Worm (Caenorhabditis elegans) whole organism, L2 larva: ENCODE data around the gene ccnk-1.
A peak's percentile ranks its signal among the peaks of the same experiment; 100 is the strongest.

Experiments
- C34F6.9 ChIP-seq: fragments of 150-350 bp; optimal IDR thresholded peaks from 2 replicates; lab custom pipeline; 2014; ENCODE audit warnings: missing biosample characterization, missing genetic modification characterization
- F13H6.1 ChIP-seq: sonication (generic microtip); optimal IDR thresholded peaks from 2 replicates; lab custom pipeline; 2016; ENCODE audit warnings: missing genetic modification characterization, missing compliant biosample characterization
- R02D3.7 ChIP-seq: fragments of 150-350 bp; optimal IDR thresholded peaks from 2 replicates; lab custom pipeline; 2014; ENCODE audit warnings: missing biosample characterization, missing genetic modification characterization
- Y55F3AM.14 ChIP-seq: fragments of 200-800 bp; sonication (Bioruptor generic); optimal IDR thresholded peaks from 2 replicates; lab custom pipeline; 2018; ENCODE audit warnings: mild to moderate bottlenecking, missing genetic modification characterization, missing compliant biosample characterization
- alr-1 ChIP-seq: fragments of 150-350 bp; optimal IDR thresholded peaks from 2 replicates; lab custom pipeline; 2014; ENCODE audit warnings: missing biosample characterization, missing genetic modification characterization
- blmp-1 ChIP-seq: sonication (generic microtip); optimal IDR thresholded peaks from 2 replicates; lab custom pipeline; 2017; ENCODE audit warnings: missing genetic modification characterization, mild to moderate bottlenecking, missing compliant biosample characterization, antibody characterized with exemption, moderate library complexity; ENCODE audit not compliant: insufficient read depth
- ceh-16 ChIP-seq: fragments of 150-350 bp; optimal IDR thresholded peaks from 2 replicates; lab custom pipeline; 2014; ENCODE audit warnings: missing biosample characterization, missing genetic modification characterization
- ceh-82 ChIP-seq: fragments of 150-350 bp; optimal IDR thresholded peaks from 2 replicates; lab custom pipeline; 2014; ENCODE audit warnings: missing biosample characterization, missing genetic modification characterization
- crh-2 ChIP-seq: sonication (generic microtip); optimal IDR thresholded peaks from 2 replicates; lab custom pipeline; 2017; ENCODE audit warnings: missing biosample characterization, missing genetic modification characterization
- egl-27 ChIP-seq: sonication (generic microtip); optimal IDR thresholded peaks from 3 replicates; lab custom pipeline; 2017; ENCODE audit warnings: missing biosample characterization, missing genetic modification reagents, missing genetic modification characterization
- elt-1 ChIP-seq: fragments of 150-350 bp; optimal IDR thresholded peaks from 2 replicates; lab custom pipeline; 2014; ENCODE audit warnings: missing biosample characterization, missing genetic modification characterization
- elt-3 ChIP-seq: sonication (generic microtip); optimal IDR thresholded peaks from 2 replicates; lab custom pipeline; 2017; ENCODE audit warnings: missing biosample characterization, missing genetic modification characterization
- fos-1 ChIP-seq: fragments of 150-350 bp; optimal IDR thresholded peaks from 2 replicates; lab custom pipeline; 2014; ENCODE audit warnings: missing biosample characterization, missing genetic modification characterization
- lin-11 ChIP-seq: fragments of 150-350 bp; sonication (generic microtip); optimal IDR thresholded peaks from 2 replicates; lab custom pipeline; 2014; ENCODE audit warnings: missing biosample characterization, missing genetic modification characterization, inconsistent platforms, mixed read lengths
- lin-39 ChIP-seq: fragments of 150-350 bp; optimal IDR thresholded peaks from 2 replicates; lab custom pipeline; 2014; ENCODE audit warnings: missing biosample characterization, missing genetic modification reagents, missing genetic modification characterization
- lsy-2 ChIP-seq, 2 experiments: fragments of 150-350 bp in 1 of 2; sonication (generic microtip) in 1 of 2; optimal IDR thresholded peaks; 2 replicates each; lab custom pipeline; 2014 to 2017; ENCODE audit warnings: missing biosample characterization in 2 of 2, missing genetic modification characterization in 2 of 2
- mab-5 ChIP-seq: fragments of 150-350 bp; optimal IDR thresholded peaks from 2 replicates; lab custom pipeline; 2014; ENCODE audit warnings: missing biosample characterization, missing genetic modification characterization
- mbf-1 ChIP-seq: sonication (generic microtip); optimal IDR thresholded peaks from 2 replicates; lab custom pipeline; 2017; ENCODE audit warnings: missing biosample characterization, missing genetic modification characterization
- nhr-10 ChIP-seq: sonication (generic microtip); optimal IDR thresholded peaks from 2 replicates; lab custom pipeline; 2017; ENCODE audit warnings: missing biosample characterization, missing genetic modification characterization
- nhr-11 ChIP-seq: fragments of 150-350 bp; optimal IDR thresholded peaks from 2 replicates; lab custom pipeline; 2014; ENCODE audit warnings: missing biosample characterization, missing genetic modification characterization
- nhr-129 ChIP-seq: fragments of 150-350 bp; optimal IDR thresholded peaks from 2 replicates; lab custom pipeline; 2014; ENCODE audit warnings: missing biosample characterization, missing genetic modification characterization
- nhr-6 ChIP-seq: fragments of 150-350 bp; optimal IDR thresholded peaks from 2 replicates; lab custom pipeline; 2014; ENCODE audit warnings: missing biosample characterization, missing genetic modification characterization
- nhr-77 ChIP-seq: fragments of 150-350 bp; optimal IDR thresholded peaks from 2 replicates; lab custom pipeline; 2014; ENCODE audit warnings: missing biosample characterization, missing genetic modification characterization
- sma-9 ChIP-seq, 2 experiments: fragments of 150-350 bp in 1 of 2; sonication (generic microtip) in 1 of 2; optimal IDR thresholded peaks; 2 replicates each; lab custom pipeline; 2014 to 2016; ENCODE audit warnings: missing genetic modification characterization in 2 of 2, mild to moderate bottlenecking in 1 of 2, missing biosample characterization in 1 of 2, missing compliant biosample characterization in 1 of 2, missing genetic modification reagents in 1 of 2, moderate library complexity in 1 of 2
- snpc-4 ChIP-seq: fragments of 150-350 bp; optimal IDR thresholded peaks from 2 replicates; lab custom pipeline; 2014; ENCODE audit warnings: missing biosample characterization, missing genetic modification characterization
- unc-55 ChIP-seq: fragments of 150-350 bp; sonication (generic microtip); optimal IDR thresholded peaks from 3 replicates; lab custom pipeline; 2014; ENCODE audit warnings: missing biosample characterization, missing genetic modification reagents, missing genetic modification characterization
- unc-62 ChIP-seq: fragments of 150-350 bp; optimal IDR thresholded peaks from 2 replicates; lab custom pipeline; 2014; ENCODE audit warnings: missing biosample characterization, missing genetic modification reagents, missing genetic modification characterization
- zag-1 ChIP-seq: fragments of 150-350 bp; optimal IDR thresholded peaks from 2 replicates; lab custom pipeline; 2014; ENCODE audit warnings: missing biosample characterization, missing genetic modification characterization
- ztf-1 ChIP-seq: fragments of 200-800 bp; sonication (Bioruptor generic); conservative IDR thresholded peaks from 2 replicates; pipeline ENCODE4 v1.3.6; 2022; ENCODE audit warnings: missing genetic modification characterization, missing compliant biosample characterization
- ztf-4 ChIP-seq: fragments of 150-350 bp; optimal IDR thresholded peaks from 2 replicates; lab custom pipeline; 2014; ENCODE audit warnings: missing biosample characterization, missing genetic modification characterization

ccnk-1 gene

ce11 chrV:14576745-14577373 lies 35.5 kb upstream of the ccnk-1 start:
- TF ChIP-seq nhr-77 (tag; lab: Kevin White, UChicago) = no peak
- no peak for TF ChIP-seq fos-1
- peak; percentile 44 for TF ChIP-seq F13H6.1
- TF ChIP-seq nhr-6 (tag; lab: Kevin White, UChicago) = no peak
- no peak for TF ChIP-seq unc-55 (GFP tag; lab: Kevin White, UChicago)
- peak in 1 of 2 experiments; percentile 8 for TF ChIP-seq lsy-2 (tag; optimal IDR thresholded peaks at IDR 0.05; lab: Kevin White, UChicago)
- TF ChIP-seq elt-1 = no peak
- no peak for TF ChIP-seq ztf-1 (GFP tag; lab: Robert Waterston, UW)

- TF ChIP-seq ztf-4 (tag; lab: Kevin White, UChicago) (no peak), ceh-16 (tag; lab: Kevin White, UChicago) (no peak), unc-55 (GFP tag; lab: Kevin White, UChicago) (peak; percentile 45)
These were observed 32.7 kb upstream of the ccnk-1 start, which contains the start of gene gar-3 for ce11 chrV:14579619-14580018. Gene gar-3, minus strand, starts transcription at chrV:14579719.

- TF ChIP-seq nhr-10 (tag; lab: Kevin White, UChicago) = no peak
- no peak for TF ChIP-seq fos-1
- TF ChIP-seq zag-1 = no peak
- TF ChIP-seq ztf-4 (tag; lab: Kevin White, UChicago) = no peak
- no peak for TF ChIP-seq ceh-82 (tag; lab: Kevin White, UChicago)
- TF ChIP-seq unc-62 (GFP tag; lab: Kevin White, UChicago) = no peak
- no peak for TF ChIP-seq alr-1 (tag; lab: Kevin White, UChicago)
- TF ChIP-seq sma-9 (GFP tag; optimal IDR thresholded peaks at IDR 0.05; lab: Kevin White, UChicago) = no peak
- TF ChIP-seq sma-9 (tag; optimal IDR thresholded peaks at IDR 0.05; lab: Kevin White, UChicago) = no peak
- TF ChIP-seq snpc-4 (tag; lab: Kevin White, UChicago) = no peak
These were observed 27.0 kb upstream of the ccnk-1 start, which contains the start of gene Y40H4A.2 for ce11 chrV:14585351-14585750. Gene Y40H4A.2, minus strand, starts transcription at chrV:14585451.

- TF ChIP-seq unc-55 (GFP tag; lab: Kevin White, UChicago) (no peak), mab-5 (tag; lab: Kevin White, UChicago) (no peak), mbf-1 (no peak), lin-39 (no peak), zag-1 (no peak)
These were observed 18.2 kb upstream of the ccnk-1 start for ce11 chrV:14594103-14594502.

- TF ChIP-seq C34F6.9 (tag; lab: Kevin White, UChicago) (no peak), nhr-129 (tag; lab: Kevin White, UChicago) (no peak), R02D3.7 (no peak), blmp-1 (tag; lab: Kevin White, UChicago) (no peak), Y55F3AM.14 (GFP tag; lab: Kevin White, UChicago) (no peak), egl-27 (tag; lab: Kevin White, UChicago) (no peak), lin-11 (tag; lab: Kevin White, UChicago) (no peak)
These were observed 17.4 kb upstream of the ccnk-1 start for ce11 chrV:14594943-14595342.

ce11 chrV:14595984-14596383 lies 16.4 kb upstream of the ccnk-1 start:
- TF ChIP-seq mab-5 (tag; lab: Kevin White, UChicago) (no peak), fos-1 (peak; percentile 53), R02D3.7 (no peak), nhr-11 (tag; lab: Kevin White, UChicago) (no peak)

- no peak for TF ChIP-seq elt-1
- TF ChIP-seq unc-62 (GFP tag; lab: Kevin White, UChicago) = no peak
- peak; percentile 27 for TF ChIP-seq fos-1
- TF ChIP-seq elt-3 (tag; lab: Kevin White, UChicago) = no peak
- peak; percentile 29 for TF ChIP-seq crh-2 (tag; lab: Kevin White, UChicago)
These were observed 15.2 kb upstream of the ccnk-1 start, which contains the start of gene pes-9 for ce11 chrV:14597005-14597680. Gene pes-9, minus strand, starts transcription at chrV:14597034.
